Worm (Caenorhabditis elegans): ENCODE results near the gene Y81G3A.4.

ce11 chrII:13056580-13056979 is 34.6 kb upstream of the Y81G3A.4 start, which contains the start of gene zyx-1:
- no peak for TF ChIP-seq unc-130 (GFP tag; optimal IDR thresholded peaks at IDR 0.05)
- TF ChIP-seq F10B5.3 (tag; optimal IDR thresholded peaks at IDR 0.05), result no peak
- no peak for TF ChIP-seq nhr-237 (tag; optimal IDR thresholded peaks at IDR 0.05)
- no peak for TF ChIP-seq madf-5 (GFP tag; IDR thresholded peaks at IDR 0.05)
- no peak for TF ChIP-seq jun-1 (tag; optimal IDR thresholded peaks at IDR 0.05)
- TF ChIP-seq pha-4 (GFP tag; IDR thresholded peaks at IDR 0.05), result no peak
- no peak for TF ChIP-seq pha-4 (tag; optimal IDR thresholded peaks at IDR 0.05)
- TF ChIP-seq egl-27 (tag; optimal IDR thresholded peaks at IDR 0.05), result no peak

All from whole organism, L4 larva.